Worm (Caenorhabditis elegans): ENCODE data around the gene C42D4.13.

C42D4.13 gene

DNA sequence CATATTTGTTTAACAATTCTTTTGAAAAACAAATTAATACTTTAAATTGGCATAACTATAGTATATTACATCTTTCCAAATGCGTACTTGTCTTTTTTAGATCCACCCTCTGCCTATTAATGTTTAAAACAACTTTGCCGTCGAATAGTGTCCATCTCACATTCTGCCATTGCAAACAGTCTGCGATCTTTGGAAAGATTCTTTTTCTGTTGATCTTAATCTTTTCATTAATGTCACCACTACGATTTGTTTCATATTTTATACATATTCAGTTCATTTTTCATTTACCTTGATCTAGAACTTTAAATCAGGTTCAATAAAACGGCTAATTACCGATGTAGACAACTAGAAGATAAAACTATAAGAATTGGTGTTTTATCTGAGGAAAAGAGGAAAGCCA is 46.7 kb upstream of the C42D4.13 start:
- TF ChIP-seq elt-1 (tag; optimal IDR thresholded peaks at IDR 0.05; ENCODE audit: borderline replicate concordance, insufficient read depth) (peak; percentile 39), nhr-12 (tag; optimal IDR thresholded peaks at IDR 0.05) (no peak), unc-62 (GFP tag; optimal IDR thresholded peaks at IDR 0.05) (no peak)

DNA sequence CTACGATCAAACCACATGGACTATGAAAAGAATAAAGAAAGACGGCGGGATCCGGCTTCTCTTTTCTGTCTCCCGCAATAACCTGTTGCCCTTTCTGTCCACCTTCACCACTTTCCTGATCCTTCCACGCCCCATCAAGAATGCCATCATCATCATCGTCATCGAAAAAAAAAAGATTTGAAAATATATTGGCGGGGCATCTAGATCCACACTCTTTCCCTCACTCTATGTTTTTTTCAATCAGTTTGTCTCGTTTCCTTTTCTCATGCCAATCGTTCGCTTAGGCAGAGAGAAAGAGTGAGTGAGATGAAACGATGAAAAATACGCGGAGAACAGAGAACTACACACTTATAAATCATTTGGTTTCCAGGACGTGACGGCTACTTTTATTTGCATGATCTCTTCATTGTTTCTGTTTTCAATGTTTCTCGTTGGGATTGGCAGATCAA is 45.7 kb upstream of the C42D4.13 start:
- peak; percentile 27 for TF ChIP-seq blmp-1 (tag; optimal IDR thresholded peaks at IDR 0.05)
- peak; percentile 41 for TF ChIP-seq unc-62 (GFP tag; optimal IDR thresholded peaks at IDR 0.05)
- TF ChIP-seq mab-5 (tag; optimal IDR thresholded peaks at IDR 0.05) = no peak
- TF ChIP-seq flh-1 (GFP tag; optimal IDR thresholded peaks at IDR 0.05) = no peak
- TF ChIP-seq ceh-83 (GFP tag; optimal IDR thresholded peaks at IDR 0.05) = no peak
- TF ChIP-seq nhr-76 (tag; optimal IDR thresholded peaks at IDR 0.05) = no peak

DNA sequence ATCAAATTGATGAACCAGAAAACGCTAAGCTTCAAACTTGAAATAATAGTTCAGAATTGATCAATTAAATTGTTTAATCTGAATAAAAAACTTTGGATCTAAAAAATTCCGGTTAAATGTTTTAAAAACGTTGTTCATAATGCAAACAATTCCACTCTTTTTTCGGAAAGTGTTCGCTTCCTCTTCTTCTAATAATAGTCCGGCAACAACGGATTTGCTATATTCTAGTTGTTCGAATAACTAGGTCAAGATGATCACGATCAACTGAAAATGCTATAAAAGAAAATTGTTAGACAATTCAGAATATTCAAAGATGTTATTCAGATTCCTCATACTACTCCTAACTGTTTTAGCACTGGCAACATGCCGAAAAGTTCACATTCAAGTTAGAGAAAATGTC is 43.0 kb upstream of the C42D4.13 start, which contains the start of gene D2024.4:
TSS of gene D2024.4 (plus strand) at position 301 of the 400 bp plus-strand sequence.
- no peak for TF ChIP-seq blmp-1 (tag; optimal IDR thresholded peaks at IDR 0.05)
- no peak for TF ChIP-seq M03D4.4 (tag; optimal IDR thresholded peaks at IDR 0.05)
- no peak for TF ChIP-seq elt-1 (tag; optimal IDR thresholded peaks at IDR 0.05; ENCODE audit: borderline replicate concordance, insufficient read depth)
- no peak for TF ChIP-seq lin-32 (GFP tag; optimal IDR thresholded peaks at IDR 0.05)
- no peak for TF ChIP-seq mls-2 (tag; optimal IDR thresholded peaks at IDR 0.05)
- TF ChIP-seq flh-1 (GFP tag; optimal IDR thresholded peaks at IDR 0.05) = no peak
- TF ChIP-seq tbx-8 (GFP tag; optimal IDR thresholded peaks at IDR 0.05) = no peak
- no peak for TF ChIP-seq nhr-237 (tag; optimal IDR thresholded peaks at IDR 0.05)
- no peak for TF ChIP-seq ces-1 (GFP tag; optimal IDR thresholded peaks at IDR 0.05)

DNA sequence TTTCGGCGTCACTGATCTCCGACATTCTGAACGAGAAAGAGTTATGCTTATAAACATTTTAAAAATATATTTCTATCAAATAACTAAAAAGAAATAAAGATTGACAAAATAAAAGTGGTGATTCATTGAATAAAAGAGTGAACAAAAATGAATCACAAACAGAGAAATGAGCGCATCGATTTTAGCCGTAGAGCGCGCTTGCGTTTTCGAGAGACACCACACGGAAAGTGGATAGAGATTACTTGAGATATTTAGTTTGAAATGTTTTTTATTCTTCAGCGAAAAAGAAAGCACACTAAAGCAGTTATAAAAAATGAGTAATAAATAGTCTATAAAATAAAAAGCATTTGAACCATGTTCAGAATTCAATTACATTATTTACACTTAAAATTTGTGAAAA is 42.3 kb upstream of the C42D4.13 start, which contains the start of gene cap-1:
TSS of gene cap-1 (minus strand) at position 26 of the 400 bp plus-strand sequence.
- TF ChIP-seq flh-1 (GFP tag; optimal IDR thresholded peaks at IDR 0.05) = no peak
- peak; percentile 38 for TF ChIP-seq nhr-237 (tag; optimal IDR thresholded peaks at IDR 0.05)
- TF ChIP-seq mls-2 (tag; optimal IDR thresholded peaks at IDR 0.05) = peak; percentile 11
- peak; percentile 47 for TF ChIP-seq hlh-1 (tag; optimal IDR thresholded peaks at IDR 0.05)
- TF ChIP-seq ceh-39 (tag; optimal IDR thresholded peaks at IDR 0.05) = peak; percentile 65
- TF ChIP-seq ztf-11 (tag; optimal IDR thresholded peaks at IDR 0.05) = no peak
- TF ChIP-seq sptf-1 (tag; optimal IDR thresholded peaks at IDR 0.05) = peak; percentile 13
- TF ChIP-seq blmp-1 (tag; optimal IDR thresholded peaks at IDR 0.05) = no peak
- peak; percentile 54 for TF ChIP-seq lin-13 (tag; optimal IDR thresholded peaks at IDR 0.05)
- TF ChIP-seq lsy-2 (tag; optimal IDR thresholded peaks at IDR 0.05) = peak; percentile 60
- peak; percentile 78 for TF ChIP-seq mep-1 (tag; optimal IDR thresholded peaks at IDR 0.05)
- TF ChIP-seq ces-1 (GFP tag; optimal IDR thresholded peaks at IDR 0.05) = peak; percentile 70
- TF ChIP-seq ceh-43 (GFP tag; optimal IDR thresholded peaks at IDR 0.05) = no peak
- peak; percentile 36 for TF ChIP-seq pha-4 (tag; optimal IDR thresholded peaks at IDR 0.05)

DNA sequence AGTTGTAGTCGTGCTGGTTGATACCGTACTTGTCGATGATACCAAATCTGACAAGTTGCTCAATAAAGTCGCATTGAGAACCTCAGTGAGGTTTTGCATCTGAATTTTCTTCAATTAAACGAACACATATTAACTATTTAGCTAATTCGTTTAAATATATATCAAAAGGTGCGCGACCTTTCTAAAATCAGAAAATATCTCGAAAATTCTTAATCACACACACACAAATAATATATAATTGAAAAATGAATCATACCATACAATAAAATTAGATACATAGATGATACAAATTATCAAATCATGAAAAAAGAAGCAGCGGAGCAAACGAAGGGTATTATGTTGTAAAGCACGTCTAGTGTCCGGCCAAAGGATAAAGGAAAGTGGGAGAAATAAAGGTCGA is 40.3 kb upstream of the C42D4.13 start, which contains the start of gene D2024.5:
TSS of gene D2024.5 (minus strand) at position 101 of the 400 bp plus-strand sequence.
- TF ChIP-seq ham-2 (GFP tag; optimal IDR thresholded peaks at IDR 0.05) = no peak

DNA sequence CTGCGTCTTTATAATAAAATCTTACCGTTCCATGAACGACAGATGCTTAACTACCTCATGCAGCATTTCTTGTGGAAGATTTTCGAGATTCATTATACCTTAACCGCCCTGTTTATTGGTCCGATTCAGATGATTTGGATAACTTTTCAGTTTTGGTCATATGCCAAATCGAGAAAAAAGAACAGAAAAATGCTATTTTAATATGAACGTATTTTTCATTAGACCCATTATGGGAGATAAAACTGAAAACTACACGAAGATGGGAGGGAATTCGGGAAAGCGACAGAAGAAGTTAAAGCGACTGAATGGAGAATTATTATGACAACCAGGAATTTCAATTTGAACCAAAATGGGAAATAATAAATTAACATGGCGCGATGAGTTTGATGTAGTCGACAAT is 39.1 kb upstream of the C42D4.13 start, which contains the start of gene R13A1.10:
TSS of gene R13A1.10 (minus strand) at position 101 of the 400 bp plus-strand sequence.
- TF ChIP-seq mab-5 (tag; optimal IDR thresholded peaks at IDR 0.05) = no peak
- TF ChIP-seq nhr-76 (tag; optimal IDR thresholded peaks at IDR 0.05) = no peak
- TF ChIP-seq ceh-39 (tag; optimal IDR thresholded peaks at IDR 0.05) = no peak
- TF ChIP-seq flh-1 (GFP tag; optimal IDR thresholded peaks at IDR 0.05) = no peak
- no peak for TF ChIP-seq ceh-43 (GFP tag; optimal IDR thresholded peaks at IDR 0.05)
- no peak for TF ChIP-seq nhr-28 (tag; optimal IDR thresholded peaks at IDR 0.05)
- TF ChIP-seq ztf-11 (tag; optimal IDR thresholded peaks at IDR 0.05) = no peak
- TF ChIP-seq nhr-12 (tag; optimal IDR thresholded peaks at IDR 0.05) = no peak
- TF ChIP-seq lsy-2 (tag; optimal IDR thresholded peaks at IDR 0.05) = no peak
- TF ChIP-seq M03D4.4 (tag; optimal IDR thresholded peaks at IDR 0.05) = no peak
- no peak for TF ChIP-seq hlh-1 (tag; optimal IDR thresholded peaks at IDR 0.05)
- no peak for TF ChIP-seq sem-2 (GFP tag; optimal IDR thresholded peaks at IDR 0.05)
- no peak for TF ChIP-seq sptf-1 (tag; optimal IDR thresholded peaks at IDR 0.05)
- TF ChIP-seq snpc-4 (tag; optimal IDR thresholded peaks at IDR 0.05) = no peak
- no peak for TF ChIP-seq ham-2 (GFP tag; optimal IDR thresholded peaks at IDR 0.05)
- no peak for TF ChIP-seq cnd-1 (tag; optimal IDR thresholded peaks at IDR 0.05)
- TF ChIP-seq unc-39 (tag; optimal IDR thresholded peaks at IDR 0.05) = no peak
- no peak for TF ChIP-seq zip-8 (tag; optimal IDR thresholded peaks at IDR 0.05)
- TF ChIP-seq mls-2 (tag; optimal IDR thresholded peaks at IDR 0.05) = no peak

All from whole organism, mixed stage, embryonic.